Worm (Caenorhabditis elegans) whole organism, midembryonic: ENCODE measurements around the gene inx-8.

ENCODE experiments used
- med-1 ChIP-seq: sonication (generic microtip); optimal IDR thresholded peaks from 2 replicates; lab custom pipeline; 2017; ENCODE audit warnings: missing genetic modification characterization, mild to moderate bottlenecking, missing compliant biosample characterization, antibody characterized with exemption, missing genetic modification reagents; ENCODE audit not compliant: insufficient read depth
- ref-1 ChIP-seq: fragments of 200-800 bp; sonication (Bioruptor generic); conservative IDR thresholded peaks from 2 replicates; pipeline ENCODE4 v1.3.6; 2022; ENCODE audit warnings: missing genetic modification reagents, missing genetic modification characterization, missing compliant biosample characterization

DNA sequence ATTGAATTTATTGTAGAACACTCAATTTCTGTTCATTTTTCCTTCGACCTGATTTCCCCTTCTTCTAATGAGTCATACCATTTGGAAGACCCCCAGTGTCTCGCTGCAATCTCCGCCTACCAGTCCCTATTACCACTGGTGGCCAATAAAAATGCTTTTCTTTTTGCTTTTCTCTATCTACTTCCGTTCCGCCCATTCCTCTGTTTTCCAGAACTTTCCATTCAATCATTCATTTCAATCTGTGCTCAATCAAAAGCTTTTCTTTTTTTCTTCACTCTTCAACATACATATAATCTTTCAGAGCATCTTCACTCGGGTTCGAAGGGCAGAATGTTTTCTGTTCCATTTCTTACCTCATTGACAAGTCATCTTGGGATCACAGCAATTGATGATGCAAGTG is at the start of gene inx-8:
- TF ChIP-seq ref-1 (GFP tag; lab: Robert Waterston, UW) (no peak), med-1 (no peak)
